1 fruit fly cellular context compared by ENCODE assay signal in the genomic region with DNA sequence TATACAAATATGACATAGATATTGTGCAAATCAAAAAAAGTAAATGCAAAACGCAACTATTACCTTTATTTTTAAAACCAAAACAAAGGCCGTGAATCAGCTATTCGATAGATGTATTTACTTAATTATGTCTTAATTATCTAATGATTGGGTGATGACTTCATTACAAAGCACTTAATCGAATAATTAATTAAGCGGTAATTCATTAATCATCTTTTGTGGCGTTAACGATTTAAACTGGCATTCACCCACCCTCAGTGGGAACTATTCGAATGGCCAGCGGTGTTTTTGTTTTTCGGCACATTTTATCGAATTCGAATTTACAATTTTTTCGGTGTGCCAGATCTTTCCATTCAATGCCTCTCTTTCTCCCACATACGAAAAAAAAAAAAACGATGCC.
TF ChIP-seq lines count a peak whose summit lies in the region.

No protein-coding gene starts in this region.

TF ChIP-seq in whole organism, embryonic, 481 proteins besides CTCF, POLR2A, EP300 and RAD21 (continued from another document):
- TF ChIP-seq Blimp-1 (GFP tag; optimal IDR thresholded peaks at IDR 0.05; lab: Kevin White, UChicago): peak; percentile 7
- peak; percentile 8 for TF ChIP-seq Hr3 (GFP tag; optimal IDR thresholded peaks at IDR 0.05; lab: Kevin White, UChicago)
- no peak for TF ChIP-seq Neu2 (GFP tag; optimal IDR thresholded peaks at IDR 0.05; lab: Kevin White, UChicago; ENCODE audit: borderline replicate concordance)
- TF ChIP-seq dysf (GFP tag; IDR thresholded peaks at IDR 0.05; lab: Robert Waterston, UW): no peak
- no peak for TF ChIP-seq Xbp1 (GFP tag; optimal IDR thresholded peaks at IDR 0.05; lab: Kevin White, UChicago)
- TF ChIP-seq Hr51 (GFP tag; optimal IDR thresholded peaks at IDR 0.05; lab: Kevin White, UChicago): peak in 1 of 2 experiments; percentile 21
- no peak for TF ChIP-seq CG31224 (GFP tag; IDR thresholded peaks at IDR 0.05; lab: Robert Waterston, UW)
- TF ChIP-seq tap (tag; optimal IDR thresholded peaks at IDR 0.05; lab: Kevin White, UChicago): peak; percentile 15
- TF ChIP-seq CG6791 (GFP tag; IDR thresholded peaks at IDR 0.05; lab: Robert Waterston, UW; ENCODE audit: partially characterized antibody): no peak
- no peak for TF ChIP-seq Rfx (GFP tag; IDR thresholded peaks at IDR 0.05; lab: Robert Waterston, UW)
- peak; percentile 5 for TF ChIP-seq CG2712 (tag; optimal IDR thresholded peaks at IDR 0.05; lab: Kevin White, UChicago)
- no peak for TF ChIP-seq Oaz (GFP tag; IDR thresholded peaks at IDR 0.05; lab: Robert Waterston, UW)
- peak; percentile 39 for TF ChIP-seq CG2678 (tag; optimal IDR thresholded peaks at IDR 0.05; lab: Kevin White, UChicago)
- peak; percentile 47 for TF ChIP-seq nmo (GFP tag; optimal IDR thresholded peaks at IDR 0.05; lab: Kevin White, UChicago)
- TF ChIP-seq CG3065 (GFP tag; optimal IDR thresholded peaks at IDR 0.05; lab: Kevin White, UChicago): no peak
- peak; percentile 32; the same call in 1 of the 3 replicates for TF ChIP-seq row (GFP tag; IDR thresholded peaks at IDR 0.05; lab: Robert Waterston, UW)
- TF ChIP-seq Med (GFP tag; lab: Kevin White, UChicago): peak; percentile 72
- no peak for TF ChIP-seq CG6813 (GFP tag; optimal IDR thresholded peaks at IDR 0.05; lab: Kevin White, UChicago)
- TF ChIP-seq CG12219 (GFP tag; optimal IDR thresholded peaks at IDR 0.05; lab: Kevin White, UChicago): no peak
- TF ChIP-seq Fer3 (tag; optimal IDR thresholded peaks at IDR 0.05; lab: Kevin White, UChicago): peak; percentile 8
- no peak for TF ChIP-seq CG18011 (GFP tag; optimal IDR thresholded peaks at IDR 0.05; lab: Kevin White, UChicago)
- TF ChIP-seq sc (optimal IDR thresholded peaks at IDR 0.05; lab: Kevin White, UChicago): no peak
- no peak for TF ChIP-seq sc (GFP tag; optimal IDR thresholded peaks at IDR 0.05; lab: Kevin White, UChicago)
- TF ChIP-seq CG9727 (GFP tag; optimal IDR thresholded peaks at IDR 0.05; lab: Kevin White, UChicago): peak; percentile 14
- TF ChIP-seq gem (tag; optimal IDR thresholded peaks at IDR 0.05; lab: Kevin White, UChicago): peak; percentile 22
- TF ChIP-seq hth (optimal IDR thresholded peaks at IDR 0.05; lab: Kevin White, UChicago): no peak
- TF ChIP-seq Dfd (GFP tag; optimal IDR thresholded peaks at IDR 0.05; lab: Kevin White, UChicago): no peak
- no peak for TF ChIP-seq cg (GFP tag; optimal IDR thresholded peaks at IDR 0.05; lab: Kevin White, UChicago)
- no peak for TF ChIP-seq ci (GFP tag; IDR thresholded peaks at IDR 0.05; lab: Robert Waterston, UW)
- peak; percentile 12 for TF ChIP-seq PHDP (tag; optimal IDR thresholded peaks at IDR 0.05; lab: Kevin White, UChicago)
- peak; percentile 39 for TF ChIP-seq Oli (tag; optimal IDR thresholded peaks at IDR 0.05; lab: Kevin White, UChicago)
- TF ChIP-seq CG32767 (GFP tag; IDR thresholded peaks at IDR 0.05; lab: Robert Waterston, UW): no peak
- TF ChIP-seq hkb (optimal IDR thresholded peaks at IDR 0.05; lab: Kevin White, UChicago): no peak
- TF ChIP-seq hkb (GFP tag; IDR thresholded peaks at IDR 0.05; lab: Robert Waterston, UW): peak; percentile 31; the same call in 1 of the 2 replicates
- TF ChIP-seq D19A (tag; optimal IDR thresholded peaks at IDR 0.05; lab: Kevin White, UChicago): peak; percentile 4
- no peak for TF ChIP-seq vvl (GFP tag; IDR thresholded peaks at IDR 0.05; lab: Robert Waterston, UW)
- peak; percentile 21 for TF ChIP-seq CG15269 (tag; optimal IDR thresholded peaks at IDR 0.05; lab: Kevin White, UChicago)
- no peak for TF ChIP-seq amos (GFP tag; IDR thresholded peaks at IDR 0.05; lab: Robert Waterston, UW; ENCODE audit: partially characterized antibody)
- no peak for TF ChIP-seq B-H2 (GFP tag; optimal IDR thresholded peaks at IDR 0.05; lab: Kevin White, UChicago)
- no peak for TF ChIP-seq dmrt11E (tag; optimal IDR thresholded peaks at IDR 0.05; lab: Kevin White, UChicago)
- TF ChIP-seq Stat92E (GFP tag; optimal IDR thresholded peaks at IDR 0.05; lab: Kevin White, UChicago): no peak
